Worm (Caenorhabditis elegans): ENCODE measurements around the gene unc-85.

DNA sequence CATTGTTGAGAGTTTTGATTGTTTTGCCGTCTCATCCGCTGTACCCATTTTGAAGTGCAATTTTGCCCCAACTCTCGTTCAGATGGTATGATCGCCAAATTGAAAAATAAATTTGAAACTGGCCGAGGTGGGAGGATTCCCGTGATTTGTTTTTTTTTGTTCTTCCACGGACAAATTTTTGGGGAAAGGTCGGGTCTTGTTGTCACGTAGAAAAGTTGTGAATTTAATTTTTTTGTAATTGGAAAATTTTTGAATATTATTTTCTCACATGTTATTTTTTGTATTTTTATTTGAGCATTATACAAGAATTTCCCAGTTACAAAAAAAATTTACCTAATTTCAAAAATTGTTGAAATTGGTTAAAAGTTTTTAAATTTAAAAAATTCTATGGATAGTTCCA, 30.2 kb upstream of the unc-85 start, which contains the start of gene T05A7.6:
- TF ChIP-seq nhr-11 (tag; optimal IDR thresholded peaks at IDR 0.05): no peak
- no peak for TF ChIP-seq fkh-10 (GFP tag; optimal IDR thresholded peaks at IDR 0.05)
- TF ChIP-seq ama-1 (optimal IDR thresholded peaks at IDR 0.05): no peak

All from whole organism, late embryonic.